Worm (Caenorhabditis elegans) whole organism, L4 larva: ENCODE results near the gene nid-1.
A peak's percentile ranks its signal among the peaks of the same experiment; 100 is the strongest.

Source experiments
- D1046.2 ChIP-seq: fragments of 200-800 bp; sonication (Bioruptor generic); IDR thresholded peaks from 2 replicates; pipeline ENCODE4 v1.3.6; 2022; ENCODE audit warnings: missing genetic modification characterization, missing compliant biosample characterization
- Y48G9A.11 ChIP-seq: fragments of 200-800 bp; sonication (Bioruptor generic); IDR thresholded peaks from 2 replicates; pipeline ENCODE4 v1.3.6; 2022; ENCODE audit warnings: missing genetic modification reagents, missing genetic modification characterization, missing compliant biosample characterization
- Y5F2A.4 ChIP-seq: fragments of 200-800 bp; sonication (Bioruptor generic); optimal IDR thresholded peaks from 2 replicates; lab custom pipeline; 2018; ENCODE audit warnings: mild to moderate bottlenecking, missing genetic modification characterization, missing compliant biosample characterization
- Y75B8A.6 ChIP-seq: fragments of 200-800 bp; sonication (Bioruptor generic); IDR thresholded peaks from 2 replicates; pipeline ENCODE4 v1.3.6; 2022; ENCODE audit warnings: missing genetic modification reagents, missing genetic modification characterization, missing compliant biosample characterization
- ZK546.5 ChIP-seq, 2 experiments: sonication (generic microtip); optimal IDR thresholded peaks; 2 replicates each; lab custom pipeline; 2017; ENCODE audit warnings: missing biosample characterization in 2 of 2, missing genetic modification characterization in 2 of 2
- aha-1 ChIP-seq: fragments of 150-350 bp; peaks from one replicate; lab custom pipeline; 2014; ENCODE audit warnings: missing biosample characterization, missing genetic modification characterization
- ama-1 ChIP-seq: fragments of 150-350 bp; optimal IDR thresholded peaks from 2 replicates; lab custom pipeline; 2014; ENCODE audit warnings: inconsistent platforms, mixed read lengths
- ceh-20 ChIP-seq: fragments of 200-800 bp; sonication (Bioruptor generic); IDR thresholded peaks from 2 replicates; pipeline ENCODE4 v1.3.6; 2022; ENCODE audit warnings: missing genetic modification reagents, missing genetic modification characterization, missing compliant biosample characterization
- ceh-28 ChIP-seq: fragments of 150-350 bp; optimal IDR thresholded peaks from 2 replicates; lab custom pipeline; 2014; ENCODE audit warnings: missing biosample characterization, missing genetic modification reagents, missing genetic modification characterization
- ctbp-1 ChIP-seq: fragments of 200-800 bp; sonication (Bioruptor generic); IDR thresholded peaks from 2 replicates; pipeline ENCODE4 v1.3.6; 2022; ENCODE audit warnings: missing genetic modification reagents, missing genetic modification characterization, missing compliant biosample characterization
- daf-16 ChIP-seq, 3 experiments: sonication (generic microtip); optimal IDR thresholded peaks; 2 replicates each; lab custom pipeline; 2016 to 2017; ENCODE audit warnings: missing genetic modification characterization in 3 of 3, missing genetic modification reagents in 3 of 3, mild to moderate bottlenecking in 2 of 3, missing compliant biosample characterization in 2 of 3, missing biosample characterization in 1 of 3, moderate library complexity in 1 of 3
- daf-8 ChIP-seq: fragments of 200-800 bp; sonication (Bioruptor generic); IDR thresholded peaks from 2 replicates; pipeline ENCODE4 v1.3.6; 2022; ENCODE audit warnings: missing genetic modification characterization, missing compliant biosample characterization
- dmd-6 ChIP-seq: fragments of 200-800 bp; sonication (Bioruptor generic); IDR thresholded peaks from 2 replicates; pipeline ENCODE4 v1.3.6; 2022; ENCODE audit warnings: missing genetic modification reagents, missing genetic modification characterization, missing compliant biosample characterization
- dmd-8 ChIP-seq: fragments of 200-800 bp; sonication (Bioruptor generic); IDR thresholded peaks from 2 replicates; pipeline ENCODE4 v1.3.6; 2022; ENCODE audit warnings: missing genetic modification characterization, missing compliant biosample characterization
- duxl-1 ChIP-seq: sonication (generic microtip); optimal IDR thresholded peaks from 2 replicates; lab custom pipeline; 2016; ENCODE audit warnings: mild to moderate bottlenecking, missing genetic modification characterization, moderate library complexity, missing compliant biosample characterization; ENCODE audit not compliant: poor library complexity
- dve-1 ChIP-seq: sonication (generic microtip); optimal IDR thresholded peaks from 2 replicates; lab custom pipeline; 2017; ENCODE audit warnings: antibody characterized with exemption, mild to moderate bottlenecking, missing genetic modification characterization, missing compliant biosample characterization; ENCODE audit not compliant: insufficient read depth
- fkh-10 ChIP-seq: fragments of 150-350 bp; optimal IDR thresholded peaks from 2 replicates; lab custom pipeline; 2014; ENCODE audit warnings: missing biosample characterization, missing genetic modification reagents, missing genetic modification characterization
- gei-8 ChIP-seq: fragments of 200-800 bp; sonication (Bioruptor generic); optimal IDR thresholded peaks from 2 replicates; lab custom pipeline; 2018; ENCODE audit warnings: mild to moderate bottlenecking, missing genetic modification characterization, missing compliant biosample characterization
- hif-1 ChIP-seq, 2 experiments: sonication (generic microtip); optimal IDR thresholded peaks; 2 replicates each; lab custom pipeline; 2016 to 2017; ENCODE audit warnings: missing compliant biosample characterization in 2 of 2, missing genetic modification characterization in 2 of 2, missing genetic modification reagents in 2 of 2, missing genotype in 2 of 2, mild to moderate bottlenecking in 1 of 2
- hlh-11 ChIP-seq: fragments of 200-800 bp; sonication (Bioruptor generic); optimal IDR thresholded peaks from 2 replicates; lab custom pipeline; 2018; ENCODE audit warnings: mild to moderate bottlenecking, missing genetic modification characterization, missing compliant biosample characterization
- hmg-1.1 ChIP-seq: fragments of 200-800 bp; sonication (Bioruptor generic); IDR thresholded peaks from 2 replicates; pipeline ENCODE4 v1.3.6; 2022; ENCODE audit warnings: missing genetic modification reagents, missing genetic modification characterization, missing compliant biosample characterization
- jun-1 ChIP-seq: fragments of 150-350 bp; optimal IDR thresholded peaks from 2 replicates; lab custom pipeline; 2014; ENCODE audit warnings: missing biosample characterization, missing genetic modification reagents, missing genetic modification characterization
- lin-13 ChIP-seq: fragments of 150-350 bp; optimal IDR thresholded peaks from 2 replicates; lab custom pipeline; 2014; ENCODE audit warnings: missing biosample characterization, missing genetic modification reagents, missing genetic modification characterization
- lir-3 ChIP-seq: sonication (generic microtip); optimal IDR thresholded peaks from 2 replicates; lab custom pipeline; 2016; ENCODE audit warnings: mild to moderate bottlenecking, missing genetic modification characterization, missing compliant biosample characterization
- nhr-25 ChIP-seq: sonication (generic microtip); optimal IDR thresholded peaks from 2 replicates; lab custom pipeline; 2017; ENCODE audit warnings: missing genetic modification characterization, mild to moderate bottlenecking, missing compliant biosample characterization, antibody characterized with exemption, moderate library complexity, borderline replicate concordance; ENCODE audit not compliant: insufficient read depth
- nhr-28 ChIP-seq: fragments of 150-350 bp; optimal IDR thresholded peaks from 2 replicates; lab custom pipeline; 2014; ENCODE audit warnings: missing biosample characterization, missing genetic modification characterization
- nhr-48 ChIP-seq: sonication (generic microtip); optimal IDR thresholded peaks from 2 replicates; lab custom pipeline; 2016; ENCODE audit warnings: mild to moderate bottlenecking, missing genetic modification characterization, missing compliant biosample characterization
- nhr-6 ChIP-seq: fragments of 150-350 bp; optimal IDR thresholded peaks from 2 replicates; lab custom pipeline; 2014; ENCODE audit warnings: missing biosample characterization, missing genetic modification characterization
- pha-4 ChIP-seq, 2 experiments: fragments of 150-350 bp in 1 of 2; fragments of 200-800 bp in 1 of 2; sonication (Bioruptor generic) in 1 of 2; IDR thresholded peaks in 1 of 2; optimal IDR thresholded peaks in 1 of 2; 2 replicates each; pipeline versions ENCODE4 v1.3.6 to Lab custom; 2014 to 2022; ENCODE audit warnings: missing genetic modification characterization in 2 of 2, missing genetic modification reagents in 2 of 2, missing biosample characterization in 1 of 2, missing compliant biosample characterization in 1 of 2
- php-3 ChIP-seq: fragments of 200-800 bp; sonication (Bioruptor generic); IDR thresholded peaks from 2 replicates; pipeline ENCODE4 v1.3.6; 2022; ENCODE audit warnings: missing genetic modification reagents, missing genetic modification characterization, missing compliant biosample characterization
- pqm-1 ChIP-seq: sonication (generic microtip); optimal IDR thresholded peaks from 2 replicates; lab custom pipeline; 2017; ENCODE audit warnings: missing biosample characterization, missing genetic modification characterization
- rbr-2 ChIP-seq: sonication (generic microtip); optimal IDR thresholded peaks from 2 replicates; lab custom pipeline; 2016; ENCODE audit warnings: missing genotype, missing genetic modification characterization, missing compliant biosample characterization
- sdz-12 ChIP-seq: fragments of 200-800 bp; sonication (Bioruptor generic); optimal IDR thresholded peaks from 2 replicates; lab custom pipeline; 2018; ENCODE audit warnings: mild to moderate bottlenecking, missing genetic modification characterization, missing compliant biosample characterization
- spr-3 ChIP-seq: fragments of 200-800 bp; sonication (Bioruptor generic); optimal IDR thresholded peaks from 2 replicates; lab custom pipeline; 2018; ENCODE audit warnings: mild to moderate bottlenecking, missing genetic modification characterization, missing compliant biosample characterization
- tra-1 ChIP-seq: fragments of 200-800 bp; sonication (Bioruptor generic); IDR thresholded peaks from 2 replicates; pipeline ENCODE4 v1.3.6; 2022; ENCODE audit warnings: missing genetic modification reagents, missing genetic modification characterization, missing compliant biosample characterization
- unc-39 ChIP-seq: sonication (generic microtip); optimal IDR thresholded peaks from 2 replicates; lab custom pipeline; 2017; ENCODE audit warnings: missing biosample characterization, missing genetic modification characterization
- unc-62 ChIP-seq, 3 experiments: fragments of 150-350 bp in 1 of 3; sonication (generic microtip); optimal IDR thresholded peaks in 2 of 3; peaks in 1 of 3; 1 replicate in 1 of 3; 2 replicates in 2 of 3; lab custom pipeline; 2014 to 2017; ENCODE audit warnings: missing biosample characterization in 3 of 3, missing genetic modification characterization in 3 of 3, missing genetic modification reagents in 3 of 3, missing genotype in 1 of 3
- vab-7 ChIP-seq: fragments of 200-800 bp; sonication (Bioruptor generic); IDR thresholded peaks from 2 replicates; pipeline ENCODE4 v1.3.6; 2022; ENCODE audit warnings: missing genetic modification reagents, missing genetic modification characterization, missing compliant biosample characterization
- zfp-3 ChIP-seq: fragments of 200-800 bp; sonication (Bioruptor generic); conservative IDR thresholded peaks from 2 replicates; pipeline ENCODE4 v1.3.6; 2022; ENCODE audit warnings: missing genetic modification reagents, missing genetic modification characterization, missing compliant biosample characterization

The nid-1 gene

DNA sequence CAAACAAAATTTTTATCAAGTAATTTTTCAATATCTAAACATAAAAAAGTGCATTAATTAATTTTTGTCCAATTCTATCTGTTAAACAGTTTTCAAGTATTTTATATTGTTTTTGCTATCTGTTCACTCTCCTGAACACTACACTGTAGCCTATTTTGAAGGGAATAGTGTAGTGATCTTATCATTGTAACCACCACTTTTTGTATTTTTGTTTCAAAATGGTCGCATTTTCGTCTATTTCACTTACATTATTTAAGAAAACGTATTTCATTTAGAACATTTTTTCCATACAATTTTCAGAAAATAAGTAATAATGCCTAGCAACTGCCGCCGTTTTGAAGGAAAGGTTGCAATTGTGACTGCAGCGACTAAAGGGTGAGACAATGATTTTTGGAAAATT, 12.4 kb downstream of the nid-1 start, which contains the start of gene dhrs-4:
dhrs-4 (plus strand) TSS at position 301 of the 400 bp plus-strand sequence.
- TF ChIP-seq daf-16 (GFP tag; optimal IDR thresholded peaks at IDR 0.05; lab: Kevin White, UChicago) (no peak), daf-16 (tag; optimal IDR thresholded peaks at IDR 0.05; lab: Kevin White, UChicago) (peak; percentile 36), aha-1 (tag; lab: Kevin White, UChicago) (peak; percentile 61), nhr-28 (peak; percentile 64), nhr-6 (tag; lab: Kevin White, UChicago) (peak; percentile 6), hlh-11 (tag; lab: Kevin White, UChicago) (no peak)

DNA sequence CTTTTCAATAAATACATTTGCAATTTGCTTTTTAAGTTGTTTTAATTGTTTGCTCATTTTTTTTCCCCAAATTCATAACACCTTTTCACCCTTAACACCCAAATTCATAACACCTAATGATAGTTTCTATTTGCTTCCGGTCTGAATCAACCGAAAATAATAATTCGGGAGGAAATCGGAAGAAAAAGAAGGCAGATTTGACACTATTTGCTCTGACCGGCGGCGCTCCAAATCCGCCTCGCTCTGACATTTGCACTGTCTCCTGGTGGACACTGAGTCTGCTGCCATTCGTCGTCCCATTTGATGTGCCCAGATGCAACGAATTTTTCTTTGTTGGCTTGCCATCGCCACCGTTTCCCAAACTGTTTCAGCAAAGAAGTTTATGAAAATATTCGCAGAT, 14.2 kb downstream of the nid-1 start, which contains the start of gene pqn-67:
pqn-67 (plus strand) TSS at position 301 of the 400 bp plus-strand sequence.
- TF ChIP-seq dmd-8 (GFP tag; lab: Robert Waterston, UW) (0 out of 2 replicates have a peak, but pooled peaks have one; percentile 29), rbr-2 (no peak), vab-7 (GFP tag; lab: Robert Waterston, UW) (no peak), nhr-25 (no peak), jun-1 (tag; lab: Kevin White, UChicago) (no peak), zfp-3 (GFP tag; lab: Robert Waterston, UW) (0 out of 2 replicates have a peak, but pooled peaks have one; percentile 17), unc-39 (tag; lab: Kevin White, UChicago) (no peak)

DNA sequence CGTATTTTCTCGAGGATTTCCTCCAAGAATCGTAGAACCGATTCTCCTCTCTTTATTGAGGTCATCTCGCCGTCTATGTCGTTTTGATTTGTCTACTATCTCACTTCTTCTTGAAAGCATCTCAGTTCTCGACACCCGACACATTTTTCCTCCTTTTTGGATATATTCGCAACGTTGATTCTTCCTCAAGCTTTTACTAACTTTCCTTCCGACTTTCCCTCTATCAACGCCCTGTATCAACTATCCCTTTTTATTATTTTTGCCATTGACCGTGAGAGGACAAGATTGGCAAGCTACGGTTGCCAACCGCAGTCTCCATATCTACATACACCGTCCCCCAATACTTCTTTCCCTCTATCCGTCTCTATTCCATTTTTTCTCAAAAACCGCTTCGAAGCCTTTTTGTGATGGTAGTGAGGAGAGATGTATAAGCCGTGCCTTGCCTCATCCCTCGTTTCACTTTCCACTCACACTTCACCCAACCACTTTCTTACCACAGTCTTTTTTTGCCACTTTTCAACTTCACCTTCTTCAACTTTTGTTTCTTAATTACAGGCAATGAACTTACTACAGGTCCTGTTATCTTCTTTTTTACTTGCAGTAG, 19.1 kb downstream of the nid-1 start, which contains the start of gene T16G1.2:
T16G1.2 (plus strand) TSS at position 554 of the 604 bp plus-strand sequence.
- TF ChIP-seq gei-8 (no peak), unc-62 (GFP tag; optimal IDR thresholded peaks at IDR 0.05 in 1 of 2; lab: Kevin White, UChicago) (peak in 1 of 2 experiments; percentile 11), unc-62 (tag; optimal IDR thresholded peaks at IDR 0.05; lab: Kevin White, UChicago) (no peak)

DNA sequence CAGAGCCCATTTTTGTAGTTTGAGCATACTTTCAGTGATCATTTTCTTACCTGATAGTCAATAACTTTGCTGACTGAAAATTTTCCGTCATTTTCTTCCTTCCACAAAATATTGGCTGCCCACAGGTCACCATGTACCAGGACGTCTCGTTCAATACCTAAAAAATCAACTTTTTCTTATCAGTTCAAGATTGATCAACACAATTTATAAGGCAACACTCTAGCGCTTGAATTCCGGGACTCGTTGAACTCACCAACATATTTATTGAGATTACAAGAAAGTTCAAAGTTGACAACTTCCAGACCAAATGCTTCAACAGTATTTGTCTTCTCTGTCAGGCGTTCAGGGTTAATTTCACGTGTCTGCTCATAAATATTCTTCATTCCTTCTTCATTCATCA, 23.7 kb downstream of the nid-1 start:
- TF ChIP-seq pqm-1 (tag; lab: Kevin White, UChicago) (peak; percentile 47), lin-13 (GFP tag; lab: Kevin White, UChicago) (no peak), ceh-20 (no peak), Y5F2A.4 (GFP tag; lab: Kevin White, UChicago) (no peak), tra-1 (GFP tag; lab: Robert Waterston, UW) (no peak), spr-3 (no peak), daf-8 (GFP tag; lab: Robert Waterston, UW) (no peak), dmd-8 (GFP tag; lab: Robert Waterston, UW) (no peak), lir-3 (tag; lab: Kevin White, UChicago) (no peak), daf-16 (GFP tag; optimal IDR thresholded peaks at IDR 0.05; lab: Kevin White, UChicago) (no peak), daf-16 (tag; optimal IDR thresholded peaks at IDR 0.05; lab: Kevin White, UChicago) (peak; percentile 78), ama-1 (lab: Kevin White, UChicago) (no peak), fkh-10 (GFP tag; lab: Kevin White, UChicago) (no peak), ZK546.5 (tag; optimal IDR thresholded peaks at IDR 0.05; lab: Kevin White, UChicago) (no peak), hif-1 (tag; optimal IDR thresholded peaks at IDR 0.05; lab: Kevin White, UChicago) (no peak), php-3 (GFP tag; lab: Robert Waterston, UW) (no peak), nhr-28 (peak; percentile 48), pha-4 (GFP tag; IDR thresholded peaks at IDR 0.05; lab: Robert Waterston, UW) (no peak), pha-4 (tag; optimal IDR thresholded peaks at IDR 0.05; lab: Kevin White, UChicago) (no peak), D1046.2 (GFP tag; lab: Robert Waterston, UW) (no peak), ceh-28 (no peak), dve-1 (tag; lab: Kevin White, UChicago) (peak; percentile 44), Y48G9A.11 (GFP tag; lab: Robert Waterston, UW) (no peak), hmg-1.1 (GFP tag; lab: Robert Waterston, UW) (no peak), dmd-6 (GFP tag; lab: Robert Waterston, UW) (peak; percentile 70), sdz-12 (GFP tag; lab: Kevin White, UChicago) (no peak), ctbp-1 (GFP tag; lab: Robert Waterston, UW) (no peak), Y75B8A.6 (GFP tag; lab: Robert Waterston, UW) (no peak), nhr-48 (tag; lab: Kevin White, UChicago) (no peak), duxl-1 (no peak)
